Worm (Caenorhabditis elegans) whole organism, L4 larva: ENCODE measurements around the gene R160.10.
"Not testable (repeated sequence)": the region's sequence is repeated elsewhere in the genome, so short reads cannot be mapped to it uniquely, and the experiment has no call there.

Experiments used
- F49E8.2 ChIP-seq: sonication (generic microtip); optimal IDR thresholded peaks from 2 replicates; lab custom pipeline; 2016; ENCODE audit warnings: missing compliant biosample characterization, mild to moderate bottlenecking, missing genetic modification characterization, borderline replicate concordance
- ama-1 ChIP-seq: fragments of 150-350 bp; optimal IDR thresholded peaks from 2 replicates; lab custom pipeline; 2014; ENCODE audit warnings: inconsistent platforms, mixed read lengths
- ceh-62 ChIP-seq: sonication (generic microtip); optimal IDR thresholded peaks from 2 replicates; lab custom pipeline; 2017; ENCODE audit warnings: missing biosample characterization, missing genetic modification characterization
- madf-9 ChIP-seq: fragments of 200-800 bp; sonication (Bioruptor generic); conservative IDR thresholded peaks from 2 replicates; pipeline ENCODE4 v1.3.6; 2022; ENCODE audit warnings: missing genetic modification reagents, missing genetic modification characterization, missing compliant biosample characterization
- mep-1 ChIP-seq: fragments of 150-350 bp; sonication (generic microtip); optimal IDR thresholded peaks from 3 replicates; lab custom pipeline; 2014; ENCODE audit warnings: missing biosample characterization, missing genetic modification characterization
- nhr-25 ChIP-seq: sonication (generic microtip); optimal IDR thresholded peaks from 2 replicates; lab custom pipeline; 2017; ENCODE audit warnings: missing genetic modification characterization, mild to moderate bottlenecking, missing compliant biosample characterization, antibody characterized with exemption, moderate library complexity, borderline replicate concordance; ENCODE audit not compliant: insufficient read depth
- pqm-1 ChIP-seq: sonication (generic microtip); optimal IDR thresholded peaks from 2 replicates; lab custom pipeline; 2017; ENCODE audit warnings: missing biosample characterization, missing genetic modification characterization
- skn-1 ChIP-seq: fragments of 150-350 bp; optimal IDR thresholded peaks from 2 replicates; lab custom pipeline; 2014; ENCODE audit warnings: missing biosample characterization, missing genetic modification characterization

ce11 chrX:4335950-4336349 lies 31.4 kb downstream of the R160.10 start, which contains the start of gene cst-2:
- not testable (repeated sequence) for TF ChIP-seq mep-1 (tag; lab: Kevin White, UChicago); madf-9 (GFP tag; lab: Robert Waterston, UW); ama-1 (lab: Kevin White, UChicago); skn-1 (tag; lab: Kevin White, UChicago); F49E8.2 (tag; lab: Kevin White, UChicago); nhr-25 (tag; lab: Kevin White, UChicago); pqm-1 (tag; lab: Kevin White, UChicago); ceh-62 (tag; lab: Kevin White, UChicago)
